Worm (Caenorhabditis elegans) whole organism, young adult: ENCODE results near the gene srw-84.

Source experiments
- B0261.1 ChIP-seq: sonication (generic microtip); optimal IDR thresholded peaks from 2 replicates; lab custom pipeline; 2016; ENCODE audit warnings: mild to moderate bottlenecking, missing genetic modification characterization, moderate library complexity, missing compliant biosample characterization
- F33H1.4 ChIP-seq: fragments of 200-800 bp; sonication (Bioruptor generic); IDR thresholded peaks from 2 replicates; pipeline ENCODE4 v1.3.6; 2022; ENCODE audit warnings: missing genetic modification reagents, missing genetic modification characterization, missing compliant biosample characterization
- ama-1 ChIP-seq, 3 experiments: fragments of 150-350 bp in 1 of 3; sonication (generic microtip) in 2 of 3; optimal IDR thresholded peaks; 2 replicates each; lab custom pipeline; 2014 to 2018; ENCODE audit warnings: missing biosample characterization in 2 of 3, missing genetic modification characterization in 2 of 3, missing genetic modification reagents in 2 of 3
- attf-6 ChIP-seq: fragments of 200-800 bp; sonication (Bioruptor generic); IDR thresholded peaks from 2 replicates; pipeline ENCODE4 v1.3.6; 2022; ENCODE audit warnings: missing genetic modification reagents, missing genetic modification characterization, missing compliant biosample characterization
- ceh-91 ChIP-seq: fragments of 200-800 bp; sonication (Bioruptor generic); IDR thresholded peaks from 2 replicates; pipeline ENCODE4 v1.3.6; 2022; ENCODE audit warnings: missing genetic modification reagents, missing genetic modification characterization, missing compliant biosample characterization
- ets-4 ChIP-seq: fragments of 200-800 bp; sonication (Bioruptor generic); optimal IDR thresholded peaks from 2 replicates; lab custom pipeline; 2018; ENCODE audit warnings: mild to moderate bottlenecking, missing genetic modification characterization, missing compliant biosample characterization
- him-1 ChIP-seq: sonication (generic microtip); optimal IDR thresholded peaks from 2 replicates; lab custom pipeline; 2016; ENCODE audit warnings: missing genotype, missing genetic modification reagents, missing genetic modification characterization, missing compliant biosample characterization
- lin-54 ChIP-seq: fragments of 200-800 bp; sonication (Bioruptor generic); optimal IDR thresholded peaks from 2 replicates; lab custom pipeline; 2018; ENCODE audit warnings: mild to moderate bottlenecking, missing genetic modification characterization, missing compliant biosample characterization
- rec-8 ChIP-seq, 2 experiments: sonication (generic microtip); optimal IDR thresholded peaks; 2 replicates each; lab custom pipeline; 2016; ENCODE audit warnings: mild to moderate bottlenecking in 2 of 2, missing genetic modification characterization in 2 of 2, missing genetic modification reagents in 2 of 2, missing genotype in 2 of 2, missing biosample characterization in 1 of 2, missing compliant biosample characterization in 1 of 2, moderate library complexity in 1 of 2
- sdz-38 ChIP-seq: sonication (generic microtip); optimal IDR thresholded peaks from 2 replicates; lab custom pipeline; 2016; ENCODE audit warnings: missing genotype, missing genetic modification characterization, missing compliant biosample characterization
- sea-2 ChIP-seq: fragments of 200-800 bp; sonication (Bioruptor generic); IDR thresholded peaks from 2 replicates; pipeline ENCODE4 v1.3.6; 2022; ENCODE audit warnings: missing genetic modification characterization, missing compliant biosample characterization
- unc-130 ChIP-seq: sonication (generic microtip); optimal IDR thresholded peaks from 2 replicates; lab custom pipeline; 2016; ENCODE audit warnings: missing genetic modification reagents, missing genetic modification characterization, missing compliant biosample characterization
- unc-62 ChIP-seq: fragments of 150-350 bp; optimal IDR thresholded peaks from 2 replicates; lab custom pipeline; 2014; ENCODE audit warnings: missing biosample characterization, missing genetic modification reagents, missing genetic modification characterization

DNA sequence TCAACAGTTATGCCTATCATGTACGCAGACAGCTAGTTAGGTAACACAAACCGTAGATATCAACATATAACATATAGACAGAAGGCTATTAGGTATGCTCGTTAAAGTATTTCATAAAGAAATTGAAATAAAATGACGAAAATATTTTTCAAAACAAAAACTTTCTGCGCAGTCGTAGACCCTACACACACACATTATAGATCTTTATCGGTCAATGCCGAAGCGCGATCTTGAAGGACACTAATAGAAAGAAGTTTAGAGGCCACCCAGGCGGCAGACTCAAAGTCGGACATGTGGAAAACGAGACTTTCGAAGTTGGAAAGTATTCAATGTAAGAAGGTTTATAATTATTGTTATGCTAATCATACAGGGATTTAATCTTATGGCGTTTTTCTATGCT, 47.9 kb downstream of the srw-84 start:
- no peak for TF ChIP-seq unc-130 (GFP tag; lab: Kevin White, UChicago)
- no peak for TF ChIP-seq B0261.1
- no peak for TF ChIP-seq attf-6
- no peak for TF ChIP-seq him-1
- no peak for TF ChIP-seq sea-2 (GFP tag; lab: Robert Waterston, UW)
- TF ChIP-seq ama-1 (optimal IDR thresholded peaks at IDR 0.05; lab: Kevin White, UChicago), result no peak
- TF ChIP-seq ama-1 (GFP tag; optimal IDR thresholded peaks at IDR 0.05; lab: Kevin White, UChicago), result no peak
- no peak for TF ChIP-seq ets-4 (GFP tag; lab: Kevin White, UChicago)
- TF ChIP-seq lin-54 (GFP tag; lab: Kevin White, UChicago), result no peak
- no peak for TF ChIP-seq sdz-38 (tag; lab: Kevin White, UChicago)
- TF ChIP-seq ceh-91 (GFP tag; lab: Robert Waterston, UW), result no peak
- TF ChIP-seq rec-8 (tag; optimal IDR thresholded peaks at IDR 0.05; lab: Kevin White, UChicago), result no peak
- TF ChIP-seq F33H1.4 (GFP tag; lab: Robert Waterston, UW), result no peak
- no peak for TF ChIP-seq unc-62 (GFP tag; lab: Kevin White, UChicago)
